Fruit fly (Drosophila melanogaster) whole organism, pupa: ENCODE results near the gene G6P.

Source experiments
- CG10348 ChIP-seq: fragments of 200-800 bp; sonication (Bioruptor generic); IDR thresholded peaks from 2 replicates; pipeline ENCODE4 v1.3.6; 2022; ENCODE audit warnings: missing biosample characterization, missing genetic modification characterization
- CG12605 ChIP-seq: fragments of 200-800 bp; sonication (Bioruptor generic); IDR thresholded peaks from 2 replicates; pipeline ENCODE4 v1.3.6; 2022; ENCODE audit warnings: missing biosample characterization, missing genetic modification characterization
- CG13204 ChIP-seq: fragments of 200-800 bp; sonication (Bioruptor generic); optimal IDR thresholded peaks from 2 replicates; lab custom pipeline; 2018; ENCODE audit warnings: missing biosample characterization, mild to moderate bottlenecking, missing genetic modification characterization, moderate library complexity
- CG14655 ChIP-seq: fragments of 200-800 bp; sonication (Bioruptor generic); optimal IDR thresholded peaks from 3 replicates; lab custom pipeline; 2017; ENCODE audit warnings: mild to moderate bottlenecking, missing biosample characterization, missing genetic modification reagents, missing genetic modification characterization
- CG15710 ChIP-seq: fragments of 200-800 bp; sonication (Bioruptor generic); optimal IDR thresholded peaks from 2 replicates; lab custom pipeline; 2018; ENCODE audit warnings: missing biosample characterization, mild to moderate bottlenecking, missing genetic modification characterization, moderate library complexity
- CG17806 ChIP-seq: fragments of 200-800 bp; sonication (Bioruptor generic); optimal IDR thresholded peaks from 2 replicates; lab custom pipeline; 2018; ENCODE audit warnings: missing biosample characterization, mild to moderate bottlenecking, missing genetic modification characterization, moderate library complexity
- CG32121 ChIP-seq: fragments of 200-800 bp; sonication (Bioruptor generic); IDR thresholded peaks from 2 replicates; pipeline ENCODE4 v1.3.6; 2022; ENCODE audit warnings: missing biosample characterization, missing genetic modification characterization
- CG34367 ChIP-seq: fragments of 200-800 bp; sonication (Bioruptor generic); optimal IDR thresholded peaks from 2 replicates; lab custom pipeline; 2018; ENCODE audit warnings: missing biosample characterization, mild to moderate bottlenecking, missing genetic modification characterization
- CG4496 ChIP-seq: fragments of 200-800 bp; sonication (Bioruptor generic); IDR thresholded peaks from 3 replicates; pipeline ENCODE4 v1.3.6; 2022; ENCODE audit warnings: missing biosample characterization, missing genetic modification characterization
- CG8159 ChIP-seq: fragments of 200-800 bp; sonication (Bioruptor generic); optimal IDR thresholded peaks from 3 replicates; lab custom pipeline; 2018; ENCODE audit warnings: missing biosample characterization, mild to moderate bottlenecking, missing genetic modification characterization, moderate library complexity
- CG8301 ChIP-seq: fragments of 200-800 bp; sonication (Bioruptor generic); optimal IDR thresholded peaks from 2 replicates; lab custom pipeline; 2018; ENCODE audit warnings: missing biosample characterization, mild to moderate bottlenecking, missing genetic modification characterization
- CG9948 ChIP-seq: fragments of 200-800 bp; sonication (Bioruptor generic); optimal IDR thresholded peaks from 2 replicates; lab custom pipeline; 2018; ENCODE audit warnings: missing biosample characterization, mild to moderate bottlenecking, missing genetic modification characterization, moderate library complexity
- D1 ChIP-seq: fragments of 200-800 bp; sonication (Bioruptor generic); optimal IDR thresholded peaks from 2 replicates; lab custom pipeline; 2018; ENCODE audit warnings: missing biosample characterization, mild to moderate bottlenecking, missing genetic modification characterization, moderate library complexity
- EcR ChIP-seq: fragments of 200-800 bp; sonication (Bioruptor generic); optimal IDR thresholded peaks from 3 replicates; lab custom pipeline; 2019; ENCODE audit warnings: missing biosample characterization, missing genetic modification characterization, mild to moderate bottlenecking, moderate library complexity, missing genetic modification reagents
- Ets98B ChIP-seq: fragments of 200-800 bp; sonication (Bioruptor generic); IDR thresholded peaks from 2 replicates; pipeline ENCODE4 v1.3.6; 2022; ENCODE audit warnings: missing biosample characterization, missing genetic modification characterization
- Pif1A ChIP-seq: fragments of 200-800 bp; sonication (Bioruptor generic); optimal IDR thresholded peaks from 3 replicates; lab custom pipeline; 2016; ENCODE audit warnings: missing biosample characterization, missing genetic modification characterization
- Pif1B ChIP-seq: fragments of 200-800 bp; sonication (Bioruptor generic); optimal IDR thresholded peaks from 3 replicates; lab custom pipeline; 2016; ENCODE audit warnings: missing biosample characterization, missing genetic modification characterization
- Snoo ChIP-seq: fragments of 200-800 bp; sonication (Bioruptor generic); optimal IDR thresholded peaks from 3 replicates; lab custom pipeline; 2017; ENCODE audit warnings: missing biosample characterization, mild to moderate bottlenecking, missing genetic modification characterization, inconsistent platforms
- fd96Ca ChIP-seq: fragments of 200-800 bp; sonication (Bioruptor generic); IDR thresholded peaks from 3 replicates; pipeline ENCODE4 v1.3.6; 2022; ENCODE audit warnings: missing biosample characterization, missing genetic modification characterization
- gl ChIP-seq: fragments of 200-800 bp; sonication (Bioruptor generic); optimal IDR thresholded peaks from 2 replicates; lab custom pipeline; 2018; ENCODE audit warnings: missing biosample characterization, mild to moderate bottlenecking, missing genetic modification characterization
- rn ChIP-seq: fragments of 200-800 bp; sonication (Bioruptor generic); IDR thresholded peaks from 2 replicates; pipeline ENCODE4 v1.3.6; 2022; ENCODE audit warnings: missing biosample characterization, missing genetic modification characterization

The G6P gene

DNA sequence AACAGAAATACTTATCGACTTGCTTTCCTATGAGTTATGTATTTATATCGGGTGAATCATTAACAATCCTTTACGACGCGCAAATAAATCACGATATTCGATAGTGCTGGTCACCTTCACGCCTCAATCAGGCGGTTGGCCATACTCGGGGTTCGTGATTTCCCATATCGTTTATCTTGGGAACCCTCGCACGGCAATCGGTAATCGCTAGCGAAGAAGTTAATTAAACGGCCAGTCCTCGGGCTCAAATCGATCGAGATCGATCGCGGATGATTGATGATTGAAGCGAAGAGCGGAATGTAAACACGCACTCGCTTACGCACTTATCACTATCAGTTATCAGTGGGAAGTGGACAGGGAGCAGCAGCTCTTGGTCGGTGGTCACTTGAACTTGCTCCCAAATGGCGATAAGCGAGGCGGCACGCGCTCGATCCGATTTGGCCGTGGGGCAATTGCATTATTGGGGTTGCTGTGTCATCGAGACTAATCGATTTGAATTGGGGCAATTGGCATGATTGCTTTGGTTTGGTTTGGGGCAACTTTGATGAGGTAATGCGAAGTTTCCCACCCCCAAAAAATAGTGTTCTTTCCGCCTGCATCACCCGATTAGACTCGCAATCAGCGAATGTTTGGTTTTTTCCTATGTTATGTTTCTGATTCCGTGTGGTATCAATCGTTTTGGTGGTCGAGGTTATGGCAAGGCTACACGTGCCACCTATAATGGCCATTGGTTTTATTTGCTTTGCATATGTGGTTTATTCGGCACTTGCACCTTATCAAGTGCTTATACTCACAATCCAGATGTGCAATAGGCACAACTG lies 14.4 kb downstream of the G6P start:
- no peak for TF ChIP-seq CG32121 (GFP tag; lab: Robert Waterston, UW)
- no peak for TF ChIP-seq CG15710 (tag; lab: Kevin White, UChicago)
- no peak for TF ChIP-seq Pif1A
- no peak for TF ChIP-seq Ets98B (GFP tag; lab: Robert Waterston, UW)
- no peak for TF ChIP-seq rn (GFP tag; lab: Robert Waterston, UW)
- TF ChIP-seq gl (tag; lab: Kevin White, UChicago) = no peak
- TF ChIP-seq CG4496 (GFP tag; lab: Robert Waterston, UW) = no peak
- TF ChIP-seq CG17806 = no peak
- no peak for TF ChIP-seq CG12605
- no peak for TF ChIP-seq Snoo

DNA sequence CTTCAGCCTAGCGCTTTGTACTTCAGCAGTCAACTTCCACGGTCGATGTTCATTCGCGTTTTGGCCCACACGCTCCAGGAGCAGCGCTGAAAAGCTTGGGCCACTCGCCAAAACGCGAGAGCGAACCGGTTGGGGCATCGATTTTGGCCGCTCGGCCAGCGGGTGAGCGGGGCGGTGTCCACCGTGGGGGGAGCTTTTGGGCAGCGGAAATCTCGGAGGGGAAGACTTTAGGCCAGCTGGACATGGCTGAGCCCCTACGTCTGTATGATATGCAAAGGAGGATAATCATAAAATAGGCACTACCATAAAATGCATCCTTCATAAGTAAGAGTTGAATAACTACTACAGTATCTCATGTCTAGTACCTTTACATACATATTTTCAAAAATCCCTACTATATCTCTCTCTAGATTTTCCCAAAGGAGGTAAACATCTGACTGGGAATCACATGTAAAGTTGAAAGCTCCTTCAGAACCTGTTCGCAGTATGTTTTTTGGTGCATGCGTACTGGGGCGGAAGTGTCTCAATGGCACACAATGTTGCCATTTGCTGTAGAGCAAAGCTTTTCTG lies 15.6 kb downstream of the G6P start, which contains the start of gene Syt1:
TSS of gene Syt1 (minus strand) at position 71 of the 570 bp plus-strand sequence.
- TF ChIP-seq CG8159 (tag; lab: Kevin White, UChicago) (no peak), Pif1A (peak; percentile 0), CG4496 (GFP tag; lab: Robert Waterston, UW) (0 out of 3 replicates have a peak, but pooled peaks have one; percentile 9)

DNA sequence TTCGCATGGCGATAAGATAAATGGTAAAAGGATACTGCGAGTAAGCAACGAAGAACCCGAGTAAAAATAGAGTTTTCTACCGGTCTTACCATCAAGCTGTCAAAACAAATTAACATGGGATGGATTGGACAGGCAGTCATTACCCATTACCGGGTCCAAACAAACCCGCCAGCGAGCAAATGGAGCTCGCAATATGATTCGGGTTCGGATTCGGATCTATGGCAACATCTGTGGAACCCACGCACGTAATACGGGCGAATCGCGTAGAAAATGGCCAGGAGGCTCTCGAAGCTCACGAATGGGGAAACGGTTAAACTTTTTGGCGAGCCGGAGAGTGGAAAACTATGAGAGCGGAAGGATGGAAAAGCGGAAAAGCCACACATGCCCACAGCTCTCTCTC lies 18.4 kb downstream of the G6P start:
- TF ChIP-seq CG17806 = no peak
- TF ChIP-seq gl (tag; lab: Kevin White, UChicago) = no peak
- no peak for TF ChIP-seq Pif1A

DNA sequence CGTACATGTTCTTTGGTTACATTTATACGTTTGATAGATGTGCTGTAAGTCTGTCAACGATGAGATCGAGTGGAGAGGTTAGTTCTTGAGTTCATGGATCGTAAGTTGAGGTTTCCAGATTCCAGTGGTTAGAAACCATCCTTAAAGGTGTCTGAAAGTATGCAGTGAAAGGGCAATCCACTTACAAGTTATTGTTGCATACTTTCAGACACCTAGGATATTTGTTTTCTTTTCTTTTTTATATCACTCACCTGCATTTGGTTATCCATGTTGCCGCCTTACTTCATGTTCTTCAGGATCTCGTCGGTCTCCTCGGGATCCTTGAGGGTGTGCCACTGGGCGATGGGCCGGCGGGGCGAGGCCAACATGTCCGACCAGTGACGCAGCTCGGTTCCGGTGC lies 32.8 kb downstream of the G6P start:
- TF ChIP-seq CG12605 (no peak), Snoo (no peak), fd96Ca (GFP tag; lab: Robert Waterston, UW) (no peak), CG4496 (GFP tag; lab: Robert Waterston, UW) (no peak), CG32121 (GFP tag; lab: Robert Waterston, UW) (no peak), gl (tag; lab: Kevin White, UChicago) (no peak), rn (GFP tag; lab: Robert Waterston, UW) (no peak), CG15710 (tag; lab: Kevin White, UChicago) (no peak), CG13204 (no peak), D1 (tag; lab: Kevin White, UChicago) (no peak), CG17806 (no peak), Pif1B (GFP tag; lab: Kevin White, UChicago) (no peak), Pif1A (no peak), CG9948 (tag; lab: Kevin White, UChicago) (no peak), Ets98B (GFP tag; lab: Robert Waterston, UW) (no peak), CG10348 (GFP tag; lab: Robert Waterston, UW) (no peak), CG34367 (tag; lab: Kevin White, UChicago) (no peak)
- TF ChIP-seq, all 21 proteins: peak for 0

DNA sequence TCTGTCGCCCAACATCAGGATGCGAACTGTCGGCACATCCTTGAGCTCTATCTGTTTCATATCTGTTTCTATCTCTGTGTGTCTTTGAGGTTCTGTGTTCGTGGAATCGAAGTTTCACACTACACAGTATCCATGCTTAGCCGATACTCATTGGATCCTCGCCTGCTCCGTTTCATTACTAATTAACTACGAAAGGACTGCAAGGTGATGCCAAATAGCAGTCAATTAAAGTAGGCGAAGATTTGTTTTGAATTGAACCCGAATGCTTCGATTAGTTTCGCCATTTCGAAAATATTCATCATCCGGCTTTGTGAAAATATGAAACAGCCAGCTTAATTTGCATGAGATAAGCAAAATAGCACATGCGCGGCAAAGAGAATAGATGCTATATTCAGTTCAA lies 43.9 kb downstream of the G6P start, which contains the start of gene CG15399:
TSS of gene CG15399 (minus strand) at position 101 of the 400 bp plus-strand sequence.
- TF ChIP-seq Pif1B (GFP tag; lab: Kevin White, UChicago) (no peak), CG17806 (no peak), fd96Ca (GFP tag; lab: Robert Waterston, UW) (no peak), CG12605 (no peak), CG14655 (no peak), CG34367 (tag; lab: Kevin White, UChicago) (no peak)

DNA sequence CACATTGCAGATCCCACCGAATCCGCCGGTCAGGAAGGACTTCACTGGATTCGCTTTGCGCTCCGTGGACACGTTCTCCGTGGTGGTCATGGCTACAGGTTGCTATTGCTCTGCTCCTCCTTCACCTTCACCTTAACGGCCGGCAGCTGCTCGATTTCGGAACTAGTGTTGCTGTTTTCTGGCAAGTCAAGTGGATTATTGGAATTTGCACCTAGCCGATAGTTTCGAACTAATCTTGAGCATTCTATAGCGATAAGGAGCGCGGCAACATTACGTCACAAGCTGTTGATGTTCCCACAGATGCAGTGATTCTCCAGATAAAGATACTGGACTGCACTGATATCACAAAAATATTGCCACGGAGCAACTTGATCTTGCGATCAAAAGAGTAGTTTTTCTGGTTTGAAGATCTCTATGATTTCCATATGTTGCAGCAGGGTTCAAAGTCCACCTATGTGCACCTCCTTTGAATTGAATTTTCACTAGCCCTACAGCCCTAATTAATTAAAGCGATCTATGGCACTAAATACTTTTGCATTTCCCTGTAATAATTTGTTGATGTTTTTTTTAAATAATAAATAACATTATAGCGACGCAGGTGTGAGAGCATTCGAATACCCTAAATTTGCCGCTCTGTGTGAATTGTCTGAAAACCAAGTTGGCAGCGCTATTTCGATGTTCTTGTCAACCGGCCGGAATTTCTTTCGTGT lies 45.9 kb downstream of the G6P start, which contains the start of the genes colt and HINT1:
TSS of gene colt (minus strand) at position 594 of the 710 bp plus-strand sequence.
TSS of gene HINT1 (plus strand) at position 660 of the 710 bp plus-strand sequence.
- TF ChIP-seq CG8159 (tag; lab: Kevin White, UChicago) (peak; percentile 77), CG10348 (GFP tag; lab: Robert Waterston, UW) (no peak), CG9948 (tag; lab: Kevin White, UChicago) (peak; percentile 57), Snoo (peak; percentile 73), CG13204 (peak; percentile 93), D1 (tag; lab: Kevin White, UChicago) (no peak), gl (tag; lab: Kevin White, UChicago) (peak; percentile 97), Ets98B (GFP tag; lab: Robert Waterston, UW) (peak; percentile 55), rn (GFP tag; lab: Robert Waterston, UW) (no peak), CG8301 (tag; lab: Kevin White, UChicago) (peak; percentile 82), CG32121 (GFP tag; lab: Robert Waterston, UW) (peak; percentile 48; the same call in 1 of the 2 replicates), fd96Ca (GFP tag; lab: Robert Waterston, UW) (peak; percentile 16; the same call in 1 of the 3 replicates), CG4496 (GFP tag; lab: Robert Waterston, UW) (peak; percentile 78), Pif1A (peak; percentile 91), CG34367 (tag; lab: Kevin White, UChicago) (peak; percentile 82), EcR (GFP tag; lab: Kevin White, UChicago) (peak; percentile 58), Pif1B (GFP tag; lab: Kevin White, UChicago) (peak; percentile 87), CG15710 (tag; lab: Kevin White, UChicago) (peak; percentile 51), CG12605 (peak; percentile 67; the same call in 1 of the 2 replicates), CG14655 (peak; percentile 88), CG17806 (peak; percentile 66)
- TF ChIP-seq, all 21 proteins: peak for 18
